Worm (Caenorhabditis elegans) whole organism, L1 larva: ENCODE results near the gene rbm-42.

ENCODE experiments used
- C04F5.9 ChIP-seq: sonication (generic microtip); optimal IDR thresholded peaks from 2 replicates; lab custom pipeline; 2016; ENCODE audit warnings: missing genetic modification characterization, missing compliant biosample characterization
- F16B12.6 ChIP-seq: fragments of 150-350 bp; optimal IDR thresholded peaks from 2 replicates; lab custom pipeline; 2014; ENCODE audit warnings: missing biosample characterization, missing genetic modification characterization
- Y116A8C.19 ChIP-seq: sonication (generic microtip); optimal IDR thresholded peaks from 2 replicates; lab custom pipeline; 2016; ENCODE audit warnings: missing compliant biosample characterization, missing genetic modification characterization, borderline replicate concordance
- aha-1 ChIP-seq: fragments of 150-350 bp; optimal IDR thresholded peaks from 2 replicates; lab custom pipeline; 2014; ENCODE audit warnings: missing biosample characterization, missing genetic modification characterization
- alr-1 ChIP-seq: fragments of 200-800 bp; sonication (Bioruptor generic); optimal IDR thresholded peaks from 2 replicates; lab custom pipeline; 2018; ENCODE audit warnings: borderline replicate concordance, mild to moderate bottlenecking, missing genetic modification characterization, missing compliant biosample characterization
- ama-1 ChIP-seq: fragments of 150-350 bp; optimal IDR thresholded peaks from 2 replicates; lab custom pipeline; 2014
- blmp-1 ChIP-seq: fragments of 150-350 bp; optimal IDR thresholded peaks from 2 replicates; lab custom pipeline; 2014; ENCODE audit warnings: missing biosample characterization, missing genetic modification characterization
- ceh-63 ChIP-seq: fragments of 200-800 bp; sonication (Bioruptor generic); optimal IDR thresholded peaks from 2 replicates; lab custom pipeline; 2018; ENCODE audit warnings: mild to moderate bottlenecking, missing genetic modification characterization, missing compliant biosample characterization
- ceh-82 ChIP-seq, 3 experiments: fragments of 150-350 bp in 1 of 3; sonication (generic microtip) in 2 of 3; optimal IDR thresholded peaks; 2 replicates each; lab custom pipeline; 2014 to 2017; ENCODE audit warnings: missing biosample characterization in 3 of 3, missing genetic modification characterization in 3 of 3
- ces-1 ChIP-seq: fragments of 150-350 bp; optimal IDR thresholded peaks from 2 replicates; lab custom pipeline; 2014; ENCODE audit warnings: missing biosample characterization, missing genetic modification reagents, missing genetic modification characterization
- dpl-1 ChIP-seq, 3 experiments: fragments of 150-350 bp in 2 of 3; sonication (generic microtip) in 1 of 3; optimal IDR thresholded peaks; 2 replicates each; lab custom pipeline; 2014 to 2017; ENCODE audit warnings: missing biosample characterization in 3 of 3, missing genetic modification characterization in 3 of 3, missing genetic modification reagents in 3 of 3
- dsc-1 ChIP-seq: sonication (generic microtip); optimal IDR thresholded peaks from 2 replicates; lab custom pipeline; 2016; ENCODE audit warnings: mild to moderate bottlenecking, missing genetic modification characterization, missing compliant biosample characterization
- efl-3 ChIP-seq: fragments of 200-800 bp; sonication (Bioruptor generic); optimal IDR thresholded peaks from 2 replicates; lab custom pipeline; 2018; ENCODE audit warnings: mild to moderate bottlenecking, missing genetic modification characterization, missing compliant biosample characterization
- egl-13 ChIP-seq: sonication (generic microtip); optimal IDR thresholded peaks from 2 replicates; lab custom pipeline; 2016; ENCODE audit warnings: missing genotype, missing genetic modification reagents, missing genetic modification characterization, missing compliant biosample characterization
- egl-27 ChIP-seq, 2 experiments: fragments of 150-350 bp in 1 of 2; sonication (generic microtip); optimal IDR thresholded peaks; 3 replicates each; lab custom pipeline; 2017 to 2018; ENCODE audit warnings: missing biosample characterization in 2 of 2, missing genetic modification characterization in 2 of 2, missing genetic modification reagents in 2 of 2
- elt-2 ChIP-seq: sonication (generic microtip); optimal IDR thresholded peaks from 2 replicates; lab custom pipeline; 2016; ENCODE audit warnings: missing genetic modification characterization, mild to moderate bottlenecking, inconsistent platforms, missing compliant biosample characterization, missing genetic modification reagents
- elt-3 ChIP-seq, 6 experiments: fragments of 150-350 bp in 1 of 6; sonication (generic microtip); optimal IDR thresholded peaks; 2 replicates each; lab custom pipeline; 2017 to 2018; ENCODE audit warnings: missing biosample characterization in 6 of 6, missing genetic modification characterization in 6 of 6, inconsistent platforms in 1 of 6
- ets-5 ChIP-seq: fragments of 200-800 bp; sonication (Bioruptor generic); IDR thresholded peaks from 2 replicates; pipeline ENCODE4 v1.3.6; 2022; ENCODE audit warnings: missing genetic modification characterization, missing compliant biosample characterization
- fkh-10 ChIP-seq: sonication (generic microtip); optimal IDR thresholded peaks from 2 replicates; lab custom pipeline; 2017; ENCODE audit warnings: missing biosample characterization, missing genetic modification reagents, missing genetic modification characterization
- fkh-8 ChIP-seq: sonication (generic microtip); optimal IDR thresholded peaks from 2 replicates; lab custom pipeline; 2016; ENCODE audit warnings: mild to moderate bottlenecking, missing genetic modification characterization, missing compliant biosample characterization
- hpl-2 ChIP-seq: fragments of 150-350 bp; optimal IDR thresholded peaks from 2 replicates; lab custom pipeline; 2014; ENCODE audit warnings: missing biosample characterization, missing genetic modification reagents, missing genetic modification characterization
- irx-1 ChIP-seq: sonication (generic microtip); optimal IDR thresholded peaks from 2 replicates; lab custom pipeline; 2016; ENCODE audit warnings: missing genetic modification characterization, missing compliant biosample characterization
- lin-14 ChIP-seq: fragments of 200-800 bp; sonication (Bioruptor generic); optimal IDR thresholded peaks from 2 replicates; lab custom pipeline; 2018; ENCODE audit warnings: mild to moderate bottlenecking, missing genetic modification characterization, moderate library complexity, missing compliant biosample characterization
- lin-15B ChIP-seq: fragments of 150-350 bp; sonication (generic microtip); optimal IDR thresholded peaks from 3 replicates; lab custom pipeline; 2014; ENCODE audit warnings: missing biosample characterization, missing genetic modification characterization
- lin-39 ChIP-seq: fragments of 150-350 bp; optimal IDR thresholded peaks from 2 replicates; lab custom pipeline; 2014; ENCODE audit warnings: missing biosample characterization, missing genetic modification reagents, missing genetic modification characterization
- lir-3 ChIP-seq: sonication (generic microtip); optimal IDR thresholded peaks from 2 replicates; lab custom pipeline; 2016; ENCODE audit warnings: mild to moderate bottlenecking, missing genetic modification characterization, moderate library complexity, missing compliant biosample characterization; ENCODE audit not compliant: poor library complexity
- lsy-2 ChIP-seq, 2 experiments: fragments of 150-350 bp; optimal IDR thresholded peaks; 2 replicates each; lab custom pipeline; 2014; ENCODE audit warnings: missing biosample characterization in 2 of 2, missing genetic modification characterization in 2 of 2
- mdl-1 ChIP-seq, 2 experiments: fragments of 150-350 bp; optimal IDR thresholded peaks; 2 replicates each; lab custom pipeline; 2014 to 2017; ENCODE audit warnings: missing biosample characterization in 2 of 2, missing genetic modification characterization in 2 of 2, inconsistent platforms in 1 of 2
- mef-2 ChIP-seq: fragments of 150-350 bp; optimal IDR thresholded peaks from 2 replicates; lab custom pipeline; 2014; ENCODE audit warnings: missing biosample characterization, missing genetic modification characterization
- mep-1 ChIP-seq: fragments of 150-350 bp; optimal IDR thresholded peaks from 2 replicates; lab custom pipeline; 2014; ENCODE audit warnings: missing biosample characterization, missing genetic modification characterization
- nhr-11 ChIP-seq: fragments of 150-350 bp; optimal IDR thresholded peaks from 2 replicates; lab custom pipeline; 2014; ENCODE audit warnings: missing biosample characterization, missing genetic modification characterization
- nhr-237 ChIP-seq: fragments of 150-350 bp; optimal IDR thresholded peaks from 2 replicates; lab custom pipeline; 2014; ENCODE audit warnings: missing biosample characterization, missing genetic modification characterization
- nhr-47 ChIP-seq: sonication (generic microtip); optimal IDR thresholded peaks from 2 replicates; lab custom pipeline; 2016; ENCODE audit warnings: mild to moderate bottlenecking, missing genetic modification characterization, moderate library complexity, missing compliant biosample characterization
- nhr-77 ChIP-seq: fragments of 150-350 bp; optimal IDR thresholded peaks from 2 replicates; lab custom pipeline; 2014; ENCODE audit warnings: missing biosample characterization, missing genetic modification characterization
- nhr-90 ChIP-seq: sonication (generic microtip); optimal IDR thresholded peaks from 2 replicates; lab custom pipeline; 2016; ENCODE audit warnings: mild to moderate bottlenecking, missing genetic modification characterization, missing compliant biosample characterization; ENCODE audit not compliant: poor library complexity
- pag-3 ChIP-seq: sonication (generic microtip); optimal IDR thresholded peaks from 2 replicates; lab custom pipeline; 2017; ENCODE audit warnings: missing genetic modification characterization, mild to moderate bottlenecking, missing compliant biosample characterization, antibody characterized with exemption, borderline replicate concordance; ENCODE audit not compliant: insufficient read depth
- pax-3 ChIP-seq: fragments of 200-800 bp; sonication (Bioruptor generic); optimal IDR thresholded peaks from 2 replicates; lab custom pipeline; 2018; ENCODE audit warnings: mild to moderate bottlenecking, missing genetic modification characterization, moderate library complexity, missing compliant biosample characterization
- pqm-1 ChIP-seq: sonication (generic microtip); optimal IDR thresholded peaks from 3 replicates; lab custom pipeline; 2017; ENCODE audit warnings: missing biosample characterization, missing genetic modification characterization
- rnt-1 ChIP-seq: sonication (generic microtip); optimal IDR thresholded peaks from 2 replicates; lab custom pipeline; 2016; ENCODE audit warnings: mild to moderate bottlenecking, missing genetic modification characterization, moderate library complexity, missing compliant biosample characterization
- skn-1 ChIP-seq: fragments of 150-350 bp; optimal IDR thresholded peaks from 2 replicates; lab custom pipeline; 2014; ENCODE audit warnings: missing biosample characterization, missing genetic modification characterization
- snpc-4 ChIP-seq: fragments of 150-350 bp; optimal IDR thresholded peaks from 2 replicates; lab custom pipeline; 2014; ENCODE audit warnings: missing biosample characterization, missing genetic modification characterization
- snu-23 ChIP-seq: sonication (generic microtip); optimal IDR thresholded peaks from 2 replicates; lab custom pipeline; 2016; ENCODE audit warnings: missing genetic modification characterization, missing compliant biosample characterization
- swsn-7 ChIP-seq: sonication (generic microtip); optimal IDR thresholded peaks from 2 replicates; lab custom pipeline; 2016; ENCODE audit warnings: missing genetic modification characterization, missing compliant biosample characterization
- tbx-2 ChIP-seq: sonication (generic microtip); optimal IDR thresholded peaks from 2 replicates; lab custom pipeline; 2016; ENCODE audit warnings: missing genetic modification characterization, missing compliant biosample characterization
- tlp-1 ChIP-seq: fragments of 150-350 bp; optimal IDR thresholded peaks from 2 replicates; lab custom pipeline; 2014; ENCODE audit warnings: missing biosample characterization, missing genetic modification characterization
- unc-130 ChIP-seq: fragments of 150-350 bp; optimal IDR thresholded peaks from 2 replicates; lab custom pipeline; 2017; ENCODE audit warnings: missing biosample characterization, missing genetic modification characterization, inconsistent platforms
- unc-30 ChIP-seq: sonication (generic microtip); optimal IDR thresholded peaks from 2 replicates; lab custom pipeline; 2017; ENCODE audit warnings: missing biosample characterization, missing genetic modification characterization
- unc-62 ChIP-seq: fragments of 150-350 bp; optimal IDR thresholded peaks from 2 replicates; lab custom pipeline; 2014; ENCODE audit warnings: missing biosample characterization, missing genetic modification reagents, missing genetic modification characterization
- unc-86 ChIP-seq: sonication (generic microtip); optimal IDR thresholded peaks from 2 replicates; lab custom pipeline; 2016; ENCODE audit warnings: missing genetic modification characterization, missing compliant biosample characterization
- unc-98 ChIP-seq: fragments of 200-800 bp; sonication (Bioruptor generic); IDR thresholded peaks from 2 replicates; pipeline ENCODE4 v1.3.6; 2022; ENCODE audit warnings: missing genetic modification characterization, missing compliant biosample characterization
- xbp-1 ChIP-seq: sonication (generic microtip); optimal IDR thresholded peaks from 2 replicates; lab custom pipeline; 2016; ENCODE audit warnings: missing genetic modification characterization, missing compliant biosample characterization
- ztf-11 ChIP-seq, 2 experiments: sonication (generic microtip); optimal IDR thresholded peaks; 2 replicates each; lab custom pipeline; 2016 to 2017; ENCODE audit warnings: missing genetic modification characterization in 2 of 2, missing biosample characterization in 1 of 2, missing compliant biosample characterization in 1 of 2
- ztf-4 ChIP-seq: fragments of 150-350 bp; optimal IDR thresholded peaks from 2 replicates; lab custom pipeline; 2014; ENCODE audit warnings: missing biosample characterization, missing genetic modification characterization

rbm-42 gene

ce11 chrIII:5172470-5172869 is 19.4 kb upstream of the rbm-42 start, which contains the start of gene K10D2.5:
Gene K10D2.5, plus strand, starts transcription at chrIII:5172720.
- TF ChIP-seq mdl-1 (tag; optimal IDR thresholded peaks at IDR 0.05; lab: Kevin White, UChicago) (peak in 1 of 2 experiments; percentile 78), swsn-7 (tag; lab: Kevin White, UChicago) (peak; percentile 92), F16B12.6 (tag; lab: Kevin White, UChicago) (peak; percentile 73), efl-3 (GFP tag; lab: Kevin White, UChicago) (no peak), ceh-63 (GFP tag; lab: Kevin White, UChicago) (peak; percentile 95), lin-14 (GFP tag; lab: Kevin White, UChicago) (peak; percentile 94), mef-2 (tag; lab: Kevin White, UChicago) (peak; percentile 81), lir-3 (tag; lab: Kevin White, UChicago) (peak; percentile 98), unc-98 (GFP tag; lab: Robert Waterston, UW) (peak; percentile 98), pax-3 (tag; lab: Kevin White, UChicago) (peak; percentile 96), snpc-4 (tag; lab: Kevin White, UChicago) (peak; percentile 84), ces-1 (GFP tag; lab: Kevin White, UChicago) (no peak), irx-1 (tag; lab: Kevin White, UChicago) (peak; percentile 93), dpl-1 (GFP tag; optimal IDR thresholded peaks at IDR 0.05; lab: Kevin White, UChicago) (peak; percentile 85 to 88 (median 88)), mep-1 (tag; lab: Kevin White, UChicago) (peak; percentile 94), rnt-1 (peak; percentile 100), ztf-4 (tag; lab: Kevin White, UChicago) (peak; percentile 47), hpl-2 (peak; percentile 83), nhr-90 (tag; lab: Kevin White, UChicago) (peak; percentile 96), unc-130 (tag; lab: Kevin White, UChicago) (peak; percentile 90), elt-2 (tag; lab: Kevin White, UChicago) (peak; percentile 51), lin-39 (tag; lab: Kevin White, UChicago) (peak; percentile 71), nhr-47 (tag; lab: Kevin White, UChicago) (peak; percentile 96), pqm-1 (tag; lab: Kevin White, UChicago) (no peak), nhr-77 (tag; lab: Kevin White, UChicago) (peak; percentile 89), lin-15B (tag; lab: Kevin White, UChicago) (peak; percentile 98), aha-1 (peak; percentile 57), unc-30 (tag; lab: Kevin White, UChicago) (no peak), fkh-10 (peak; percentile 65), elt-3 (tag; optimal IDR thresholded peaks at IDR 0.05; lab: Kevin White, UChicago) (peak in 3 of 6 experiments; percentile 76 to 79 (median 79)), ets-5 (GFP tag; lab: Robert Waterston, UW) (no peak), unc-62 (GFP tag; lab: Kevin White, UChicago) (no peak), alr-1 (tag; lab: Kevin White, UChicago) (no peak), ama-1 (lab: Kevin White, UChicago) (no peak), fkh-8 (tag; lab: Kevin White, UChicago) (peak; percentile 97), skn-1 (peak; percentile 84), snu-23 (GFP tag; lab: Kevin White, UChicago) (peak; percentile 96), C04F5.9 (peak; percentile 94), pag-3 (tag; lab: Kevin White, UChicago) (peak; percentile 18), blmp-1 (tag; lab: Kevin White, UChicago) (peak; percentile 77), egl-13 (peak; percentile 90), unc-86 (tag; lab: Kevin White, UChicago) (peak; percentile 91), nhr-11 (peak; percentile 73), dsc-1 (tag; lab: Kevin White, UChicago) (peak; percentile 94), egl-27 (tag; optimal IDR thresholded peaks at IDR 0.05; lab: Kevin White, UChicago) (peak in 1 of 2 experiments; percentile 14), nhr-237 (tag; lab: Kevin White, UChicago) (peak; percentile 76), ceh-82 (tag; optimal IDR thresholded peaks at IDR 0.05; lab: Kevin White, UChicago) (peak; percentile 91 to 97 (median 95)), Y116A8C.19 (tag; lab: Kevin White, UChicago) (peak; percentile 84), lsy-2 (tag; optimal IDR thresholded peaks at IDR 0.05; lab: Kevin White, UChicago) (peak; percentile 91 to 93), ztf-11 (tag; optimal IDR thresholded peaks at IDR 0.05; lab: Kevin White, UChicago) (peak in 1 of 2 experiments; percentile 99), xbp-1 (tag; lab: Kevin White, UChicago) (peak; percentile 95), tbx-2 (tag; lab: Kevin White, UChicago) (peak; percentile 96), tlp-1 (tag; lab: Kevin White, UChicago) (no peak)
